Worm (Caenorhabditis elegans) whole organism, young adult: ENCODE results near the gene F23D12.11.

Experiments
- B0019.2 ChIP-seq: fragments of 200-800 bp; sonication (Bioruptor generic); conservative IDR thresholded peaks from 2 replicates; pipeline ENCODE4 v1.3.6; 2022; ENCODE audit warnings: missing genetic modification reagents, missing genetic modification characterization, missing compliant biosample characterization
- B0336.3 ChIP-seq: fragments of 200-800 bp; sonication (Bioruptor generic); IDR thresholded peaks from 2 replicates; pipeline ENCODE4 v1.3.6; 2022; ENCODE audit warnings: missing genetic modification characterization, missing compliant biosample characterization
- F23B12.7 ChIP-seq: sonication (generic microtip); optimal IDR thresholded peaks from 2 replicates; lab custom pipeline; 2017; ENCODE audit warnings: missing genetic modification characterization, mild to moderate bottlenecking, missing compliant biosample characterization, antibody characterized with exemption, moderate library complexity; ENCODE audit not compliant: insufficient read depth
- F52B5.7 ChIP-seq: sonication (generic microtip); optimal IDR thresholded peaks from 2 replicates; lab custom pipeline; 2016; ENCODE audit warnings: mild to moderate bottlenecking, missing genetic modification characterization, missing compliant biosample characterization
- K11D2.4 ChIP-seq: fragments of 200-800 bp; sonication (Bioruptor generic); IDR thresholded peaks from 2 replicates; pipeline ENCODE4 v1.3.6; 2022; ENCODE audit warnings: missing genetic modification reagents, missing genetic modification characterization, missing compliant biosample characterization
- T26A5.8 ChIP-seq: sonication (generic microtip); optimal IDR thresholded peaks from 2 replicates; lab custom pipeline; 2016; ENCODE audit warnings: missing genetic modification characterization, missing compliant biosample characterization
- Y53F4B.3 ChIP-seq: fragments of 200-800 bp; sonication (Bioruptor generic); IDR thresholded peaks from 2 replicates; pipeline ENCODE4 v1.3.6; 2022; ENCODE audit warnings: missing genetic modification reagents, missing genetic modification characterization, missing compliant biosample characterization
- Y56A3A.18 ChIP-seq: fragments of 200-800 bp; sonication (Bioruptor generic); IDR thresholded peaks from 2 replicates; pipeline ENCODE4 v1.3.6; 2022; ENCODE audit warnings: missing genetic modification reagents, missing genetic modification characterization, missing compliant biosample characterization
- ama-1 ChIP-seq, 3 experiments: fragments of 150-350 bp in 1 of 3; sonication (generic microtip) in 2 of 3; optimal IDR thresholded peaks; 2 replicates each; lab custom pipeline; 2014 to 2018; ENCODE audit warnings: missing biosample characterization in 2 of 3, missing genetic modification characterization in 2 of 3, missing genetic modification reagents in 2 of 3
- aptf-2 ChIP-seq: fragments of 200-800 bp; sonication (Bioruptor generic); conservative IDR thresholded peaks from 2 replicates; pipeline ENCODE4 v1.3.6; 2022; ENCODE audit warnings: missing genetic modification reagents, missing genetic modification characterization, missing compliant biosample characterization
- cebp-1 ChIP-seq, 2 experiments: fragments of 200-800 bp in 1 of 2; sonication (Bioruptor generic) in 1 of 2; sonication (generic microtip) in 1 of 2; IDR thresholded peaks in 1 of 2; optimal IDR thresholded peaks in 1 of 2; 2 replicates each; pipeline versions ENCODE4 v1.3.6 to Lab custom; 2017 to 2022; ENCODE audit warnings: missing compliant biosample characterization in 2 of 2, missing genetic modification characterization in 2 of 2, mild to moderate bottlenecking in 1 of 2, missing genetic modification reagents in 1 of 2, moderate library complexity in 1 of 2
- ceh-27 ChIP-seq: fragments of 200-800 bp; sonication (Bioruptor generic); optimal IDR thresholded peaks from 2 replicates; lab custom pipeline; 2018; ENCODE audit warnings: mild to moderate bottlenecking, missing genetic modification characterization, moderate library complexity, missing compliant biosample characterization
- egl-18 ChIP-seq: fragments of 200-800 bp; sonication (Bioruptor generic); IDR thresholded peaks from 2 replicates; pipeline ENCODE4 v1.3.6; 2022; ENCODE audit warnings: missing genetic modification reagents, missing genetic modification characterization, missing compliant biosample characterization
- egl-44 ChIP-seq: fragments of 200-800 bp; sonication (Bioruptor generic); IDR thresholded peaks from 2 replicates; pipeline ENCODE4 v1.3.6; 2022; ENCODE audit warnings: missing genetic modification reagents, missing genetic modification characterization, missing compliant biosample characterization
- ekl-4 ChIP-seq: fragments of 200-800 bp; sonication (Bioruptor generic); IDR thresholded peaks from 2 replicates; pipeline ENCODE4 v1.3.6; 2022; ENCODE audit warnings: missing genetic modification reagents, missing genetic modification characterization, missing compliant biosample characterization
- hlh-26 ChIP-seq: fragments of 200-800 bp; sonication (Bioruptor generic); conservative IDR thresholded peaks from 2 replicates; pipeline ENCODE4 v1.3.6; 2022; ENCODE audit warnings: missing genetic modification reagents, missing genetic modification characterization, missing compliant biosample characterization
- lag-1 ChIP-seq: fragments of 200-800 bp; sonication (Bioruptor generic); IDR thresholded peaks from 2 replicates; pipeline ENCODE4 v1.3.6; 2022; ENCODE audit warnings: missing genetic modification reagents, missing genetic modification characterization, missing compliant biosample characterization
- let-607 ChIP-seq, 2 experiments: fragments of 200-800 bp in 1 of 2; sonication (Bioruptor generic) in 1 of 2; sonication (generic microtip) in 1 of 2; optimal IDR thresholded peaks; 2 replicates each; lab custom pipeline; 2016 to 2018; ENCODE audit warnings: mild to moderate bottlenecking in 2 of 2, missing compliant biosample characterization in 2 of 2, missing genetic modification characterization in 2 of 2, moderate library complexity in 2 of 2, missing genotype in 1 of 2
- lin-40 ChIP-seq: sonication (generic microtip); optimal IDR thresholded peaks from 2 replicates; lab custom pipeline; 2016; ENCODE audit warnings: missing genetic modification characterization, mild to moderate bottlenecking, missing compliant biosample characterization, missing genotype, missing genetic modification reagents
- lir-1 ChIP-seq: fragments of 200-800 bp; sonication (Bioruptor generic); conservative IDR thresholded peaks from 2 replicates; pipeline ENCODE4 v1.3.6; 2022; ENCODE audit warnings: missing genetic modification reagents, missing genetic modification characterization, missing compliant biosample characterization
- madf-6 ChIP-seq: fragments of 200-800 bp; sonication (Bioruptor generic); IDR thresholded peaks from 2 replicates; pipeline ENCODE4 v1.3.6; 2022; ENCODE audit warnings: missing genetic modification reagents, missing genetic modification characterization, missing compliant biosample characterization
- madf-8 ChIP-seq: fragments of 200-800 bp; sonication (Bioruptor generic); conservative IDR thresholded peaks from 2 replicates; pipeline ENCODE4 v1.3.6; 2022; ENCODE audit warnings: missing genetic modification reagents, missing genetic modification characterization, missing compliant biosample characterization
- mcd-1 ChIP-seq: fragments of 200-800 bp; sonication (Bioruptor generic); IDR thresholded peaks from 2 replicates; pipeline ENCODE4 v1.3.6; 2022; ENCODE audit warnings: missing genetic modification reagents, missing genetic modification characterization, missing compliant biosample characterization
- mxl-1 ChIP-seq: sonication (generic microtip); optimal IDR thresholded peaks from 2 replicates; lab custom pipeline; 2016; ENCODE audit warnings: missing genetic modification characterization, missing compliant biosample characterization
- nfya-1 ChIP-seq: sonication (generic microtip); optimal IDR thresholded peaks from 2 replicates; lab custom pipeline; 2017; ENCODE audit warnings: antibody characterized with exemption, missing compliant biosample characterization, missing genetic modification characterization, borderline replicate concordance; ENCODE audit not compliant: insufficient read depth
- nhr-27 ChIP-seq: fragments of 200-800 bp; sonication (Bioruptor generic); optimal IDR thresholded peaks from 2 replicates; lab custom pipeline; 2018; ENCODE audit warnings: mild to moderate bottlenecking, missing genetic modification characterization, moderate library complexity, missing compliant biosample characterization
- pbrm-1 ChIP-seq: fragments of 200-800 bp; sonication (Bioruptor generic); IDR thresholded peaks from 2 replicates; pipeline ENCODE4 v1.3.6; 2022; ENCODE audit warnings: missing genetic modification reagents, missing genetic modification characterization, missing compliant biosample characterization
- pha-4 ChIP-seq: fragments of 150-350 bp; sonication (generic microtip); optimal IDR thresholded peaks from 2 replicates; lab custom pipeline; 2014; ENCODE audit warnings: missing biosample characterization, missing genetic modification reagents, missing genetic modification characterization
- repo-1 ChIP-seq: sonication (generic microtip); optimal IDR thresholded peaks from 2 replicates; lab custom pipeline; 2017; ENCODE audit warnings: mild to moderate bottlenecking, missing genetic modification characterization, missing compliant biosample characterization
- unc-130 ChIP-seq: sonication (generic microtip); optimal IDR thresholded peaks from 2 replicates; lab custom pipeline; 2016; ENCODE audit warnings: missing genetic modification reagents, missing genetic modification characterization, missing compliant biosample characterization
- xnd-1 ChIP-seq: sonication (generic microtip); optimal IDR thresholded peaks from 2 replicates; lab custom pipeline; 2016; ENCODE audit warnings: missing genotype, missing genetic modification reagents, missing genetic modification characterization, missing compliant biosample characterization
- zfh-2 ChIP-seq: fragments of 200-800 bp; sonication (Bioruptor generic); conservative IDR thresholded peaks from 2 replicates; pipeline ENCODE4 v1.3.6; 2022; ENCODE audit warnings: missing genetic modification reagents, missing genetic modification characterization, missing compliant biosample characterization
- ztf-22 ChIP-seq: fragments of 200-800 bp; sonication (Bioruptor generic); optimal IDR thresholded peaks from 2 replicates; lab custom pipeline; 2018; ENCODE audit warnings: mild to moderate bottlenecking, missing genetic modification characterization, moderate library complexity, missing compliant biosample characterization
- ztf-3 ChIP-seq: fragments of 200-800 bp; sonication (Bioruptor generic); optimal IDR thresholded peaks from 2 replicates; lab custom pipeline; 2018; ENCODE audit warnings: mild to moderate bottlenecking, missing genetic modification characterization, missing compliant biosample characterization

F23D12.11 gene

ce11 chrX:14453735-14454134, 29.2 kb upstream of the F23D12.11 start, which contains the start of gene F23D12.7:
Gene F23D12.7 (minus strand): TSS chrX:14453835.
- TF ChIP-seq ztf-22, result no peak
- no peak for TF ChIP-seq K11D2.4
- no peak for TF ChIP-seq ztf-3 (GFP tag; lab: Kevin White, UChicago)
- no peak for TF ChIP-seq cebp-1 (GFP tag; IDR thresholded peaks at IDR 0.05; lab: Robert Waterston, UW)
- no peak for TF ChIP-seq cebp-1 (tag; optimal IDR thresholded peaks at IDR 0.05; lab: Kevin White, UChicago)
- no peak for TF ChIP-seq ekl-4 (GFP tag; lab: Robert Waterston, UW)
- no peak for TF ChIP-seq hlh-26
- TF ChIP-seq aptf-2 (GFP tag; lab: Robert Waterston, UW), result no peak
- TF ChIP-seq xnd-1 (tag; lab: Kevin White, UChicago), result no peak
- TF ChIP-seq egl-18 (GFP tag; lab: Robert Waterston, UW), result no peak
- no peak for TF ChIP-seq repo-1 (tag; lab: Kevin White, UChicago)
- TF ChIP-seq, all 124 proteins: peak for 0

DNA sequence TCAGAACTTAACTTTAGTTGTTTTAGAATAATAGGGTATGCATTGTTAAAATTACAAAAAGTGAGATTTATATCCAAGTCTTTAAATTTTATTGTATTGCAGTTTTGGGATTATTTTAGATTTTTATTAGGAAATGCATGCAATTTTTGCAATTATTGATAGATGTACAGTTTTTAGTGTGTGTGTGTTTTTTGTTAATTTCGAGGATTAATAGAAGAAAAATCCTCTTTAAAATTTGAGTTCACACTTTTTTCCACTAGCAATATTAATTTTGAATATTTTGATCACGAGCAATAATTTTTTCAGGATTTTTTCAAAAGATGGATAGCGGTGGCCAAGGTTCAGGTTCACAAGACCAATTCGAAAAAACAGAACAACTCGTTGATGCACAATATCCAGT, 23.4 kb upstream of the F23D12.11 start, which contains the start of gene jmjd-3.2:
jmjd-3.2 (plus strand) TSS at position 301 of the 400 bp plus-strand sequence.
- TF ChIP-seq ztf-3 (GFP tag; lab: Kevin White, UChicago) (no peak), egl-44 (GFP tag; lab: Robert Waterston, UW) (no peak), mxl-1 (tag; lab: Kevin White, UChicago) (no peak), F23B12.7 (tag; lab: Kevin White, UChicago) (no peak), pbrm-1 (GFP tag; lab: Robert Waterston, UW) (no peak), pha-4 (tag; lab: Kevin White, UChicago) (no peak), B0336.3 (GFP tag; lab: Robert Waterston, UW) (no peak), aptf-2 (GFP tag; lab: Robert Waterston, UW) (no peak), nfya-1 (tag; lab: Kevin White, UChicago) (no peak), ama-1 (optimal IDR thresholded peaks at IDR 0.05; lab: Kevin White, UChicago) (no peak), ama-1 (GFP tag; optimal IDR thresholded peaks at IDR 0.05; lab: Kevin White, UChicago) (no peak), F52B5.7 (tag; lab: Kevin White, UChicago) (no peak), madf-8 (no peak), nhr-27 (no peak), madf-6 (no peak), T26A5.8 (tag; lab: Kevin White, UChicago) (no peak), unc-130 (GFP tag; lab: Kevin White, UChicago) (no peak), let-607 (tag; optimal IDR thresholded peaks at IDR 0.05; lab: Kevin White, UChicago) (no peak), mcd-1 (no peak), B0019.2 (GFP tag; lab: Robert Waterston, UW) (no peak), Y56A3A.18 (no peak)

DNA sequence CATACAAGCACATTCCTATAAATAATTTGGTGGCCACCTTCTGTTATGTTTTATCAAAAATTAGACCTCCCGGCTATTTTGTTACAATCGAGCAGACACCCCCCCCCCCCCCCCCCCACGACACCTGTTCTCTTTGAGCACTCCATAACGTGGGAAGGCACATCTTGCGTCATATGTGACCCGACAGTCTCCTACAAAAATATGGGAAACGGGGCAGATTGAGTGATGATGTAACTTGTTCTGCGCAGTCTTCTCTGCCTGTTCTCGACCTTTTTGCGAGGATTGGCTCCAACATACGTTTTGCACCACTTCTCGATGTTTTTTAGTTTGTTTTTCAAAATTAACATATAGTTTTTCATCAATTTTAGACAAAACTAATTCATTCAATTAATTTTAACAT, 22.9 kb upstream of the F23D12.11 start:
- TF ChIP-seq B0336.3 (GFP tag; lab: Robert Waterston, UW), result no peak
- TF ChIP-seq Y53F4B.3 (GFP tag; lab: Robert Waterston, UW), result no peak
- TF ChIP-seq zfh-2, result no peak
- TF ChIP-seq lag-1 (GFP tag; lab: Robert Waterston, UW), result no peak
- no peak for TF ChIP-seq lin-40 (tag; lab: Kevin White, UChicago)
- TF ChIP-seq lir-1 (GFP tag; lab: Robert Waterston, UW), result no peak
- no peak for TF ChIP-seq ceh-27
